Fruit fly (Drosophila melanogaster) whole organism, embryonic: ENCODE measurements around the gene CG4982.

Source experiments
- Abd-B ChIP-seq: fragments of 200-800 bp; sonication (Bioruptor generic); optimal IDR thresholded peaks from 2 replicates; lab custom pipeline; 2018; ENCODE audit warnings: missing biosample characterization, mild to moderate bottlenecking, missing genetic modification characterization, moderate library complexity
- Adf1 ChIP-seq: fragments of 200-800 bp; sonication (Bioruptor generic); IDR thresholded peaks from 2 replicates; pipeline ENCODE4 v1.3.6; 2022; ENCODE audit warnings: missing biosample characterization, missing genetic modification characterization
- Bdp1 ChIP-seq: fragments of 200-800 bp; sonication (Bioruptor generic); optimal IDR thresholded peaks from 3 replicates; lab custom pipeline; 2016; ENCODE audit warnings: missing biosample characterization, missing genetic modification characterization
- Bgb ChIP-seq: fragments of 200-800 bp; sonication (Bioruptor generic); IDR thresholded peaks from 2 replicates; pipeline ENCODE4 v1.3.6; 2022; ENCODE audit warnings: missing biosample characterization, missing genetic modification characterization; ENCODE audit not compliant: partially characterized antibody
- CG11560 ChIP-seq: fragments of 200-800 bp; sonication (Bioruptor generic); IDR thresholded peaks from 3 replicates; pipeline ENCODE4 v1.3.6; 2022; ENCODE audit warnings: missing biosample characterization, missing genetic modification characterization
- CG12769 ChIP-seq: fragments of 200-800 bp; sonication (Bioruptor generic); optimal IDR thresholded peaks from 2 replicates; lab custom pipeline; 2019; ENCODE audit warnings: missing biosample characterization, mild to moderate bottlenecking, missing genetic modification characterization, moderate library complexity
- CG13287 ChIP-seq: fragments of 200-800 bp; sonication (Bioruptor generic); IDR thresholded peaks from 2 replicates; pipeline ENCODE4 v1.3.6; 2022; ENCODE audit warnings: missing biosample characterization, missing genetic modification characterization; ENCODE audit not compliant: partially characterized antibody
- CG13775 ChIP-seq: fragments of 200-800 bp; sonication (Bioruptor generic); optimal IDR thresholded peaks from 3 replicates; lab custom pipeline; 2017; ENCODE audit warnings: missing biosample characterization, mild to moderate bottlenecking, missing genetic modification characterization
- CG14050 ChIP-seq: fragments of 200-800 bp; sonication (Bioruptor generic); IDR thresholded peaks from 3 replicates; pipeline ENCODE4 v1.3.6; 2022; ENCODE audit warnings: missing biosample characterization, missing genetic modification characterization
- CG15696 ChIP-seq: fragments of 200-800 bp; sonication (Bioruptor generic); optimal IDR thresholded peaks from 2 replicates; lab custom pipeline; 2019; ENCODE audit warnings: missing biosample characterization, mild to moderate bottlenecking, missing genetic modification characterization, moderate library complexity
- CG16813 ChIP-seq: fragments of 200-800 bp; sonication (Bioruptor generic); IDR thresholded peaks from 3 replicates; pipeline ENCODE4 v1.3.6; 2022; ENCODE audit warnings: missing biosample characterization, missing genetic modification characterization; ENCODE audit not compliant: partially characterized antibody
- CG16815 ChIP-seq: fragments of 200-800 bp; sonication (Bioruptor generic); optimal IDR thresholded peaks from 3 replicates; lab custom pipeline; 2017; ENCODE audit warnings: missing biosample characterization, mild to moderate bottlenecking, missing genetic modification characterization
- CG17912 ChIP-seq: fragments of 200-800 bp; sonication (Bioruptor generic); optimal IDR thresholded peaks from 2 replicates; lab custom pipeline; 2018; ENCODE audit warnings: missing biosample characterization, mild to moderate bottlenecking, missing genetic modification characterization
- CG18262 ChIP-seq: fragments of 200-800 bp; optimal IDR thresholded peaks from 3 replicates; lab custom pipeline; 2019; ENCODE audit warnings: missing biosample characterization, mild to moderate bottlenecking, missing genetic modification characterization, moderate library complexity
- CG2202 ChIP-seq: fragments of 200-800 bp; sonication (Bioruptor generic); optimal IDR thresholded peaks from 2 replicates; lab custom pipeline; 2018; ENCODE audit warnings: missing biosample characterization, mild to moderate bottlenecking, missing genetic modification characterization
- CG2712 ChIP-seq: fragments of 200-800 bp; optimal IDR thresholded peaks from 3 replicates; lab custom pipeline; 2019; ENCODE audit warnings: missing biosample characterization, mild to moderate bottlenecking, missing genetic modification characterization, moderate library complexity
- CG32532 ChIP-seq: fragments of 200-800 bp; sonication (Bioruptor generic); IDR thresholded peaks from 2 replicates; pipeline ENCODE4 v1.3.6; 2022; ENCODE audit warnings: missing biosample characterization, missing genetic modification characterization
- CG3726 ChIP-seq: fragments of 200-800 bp; sonication (Bioruptor generic); IDR thresholded peaks from 3 replicates; pipeline ENCODE4, ENCODE4 v1.3.6; 2022; ENCODE audit warnings: missing biosample characterization, missing genetic modification characterization
- CG3995 ChIP-seq: fragments of 200-800 bp; sonication (Bioruptor generic); optimal IDR thresholded peaks from 3 replicates; lab custom pipeline; 2016; ENCODE audit warnings: missing biosample characterization, missing genetic modification characterization
- CG6254 ChIP-seq: fragments of 200-800 bp; sonication (Bioruptor generic); optimal IDR thresholded peaks from 3 replicates; lab custom pipeline; 2017; ENCODE audit warnings: mild to moderate bottlenecking, missing biosample characterization, missing genetic modification reagents, missing genetic modification characterization
- CG6272 ChIP-seq: fragments of 200-800 bp; sonication (Bioruptor generic); IDR thresholded peaks from 2 replicates; pipeline ENCODE4 v1.3.6; 2022; ENCODE audit warnings: missing biosample characterization, missing genetic modification characterization
- CG6689 ChIP-seq: fragments of 200-800 bp; sonication (Bioruptor generic); IDR thresholded peaks from 2 replicates; pipeline ENCODE4 v1.3.6; 2022; ENCODE audit warnings: missing biosample characterization, missing genetic modification characterization
- CG8089 ChIP-seq: fragments of 200-800 bp; sonication (Bioruptor generic); optimal IDR thresholded peaks from 3 replicates; lab custom pipeline; 2016; ENCODE audit warnings: missing biosample characterization, missing genetic modification characterization
- CG9876 ChIP-seq: fragments of 200-800 bp; sonication (Bioruptor generic); optimal IDR thresholded peaks from 2 replicates; lab custom pipeline; 2016; ENCODE audit warnings: missing biosample characterization, missing genetic modification characterization
- Dp ChIP-seq: fragments of 200-800 bp; sonication (Bioruptor generic); optimal IDR thresholded peaks from 2 replicates; lab custom pipeline; 2018; ENCODE audit warnings: missing biosample characterization, mild to moderate bottlenecking, missing genetic modification characterization, moderate library complexity
- Fer3 ChIP-seq: fragments of 200-800 bp; sonication (Bioruptor generic); optimal IDR thresholded peaks from 2 replicates; lab custom pipeline; 2018; ENCODE audit warnings: missing biosample characterization, mild to moderate bottlenecking, missing genetic modification characterization, moderate library complexity
- Hand ChIP-seq: fragments of 200-800 bp; sonication (Bioruptor generic); optimal IDR thresholded peaks from 2 replicates; lab custom pipeline; 2017; ENCODE audit warnings: mild to moderate bottlenecking, missing biosample characterization, missing genetic modification reagents, missing genetic modification characterization
- Hmx ChIP-seq: fragments of 200-800 bp; sonication (Bioruptor generic); optimal IDR thresholded peaks from 2 replicates; lab custom pipeline; 2016; ENCODE audit warnings: missing biosample characterization, missing genetic modification characterization
- MBD-R2 ChIP-seq: fragments of 200-800 bp; sonication (Bioruptor generic); IDR thresholded peaks from 2 replicates; pipeline ENCODE4 v1.3.6; 2022; ENCODE audit warnings: missing biosample characterization, missing genetic modification characterization
- Optix ChIP-seq: fragments of 200-800 bp; sonication (Bioruptor generic); IDR thresholded peaks from 3 replicates; pipeline ENCODE4 v1.3.6; 2022; ENCODE audit warnings: missing biosample characterization, missing genetic modification characterization
- Sox100B ChIP-seq: fragments of 200-800 bp; sonication (Bioruptor generic); optimal IDR thresholded peaks from 3 replicates; lab custom pipeline; 2018; ENCODE audit warnings: missing biosample characterization, mild to moderate bottlenecking, missing genetic modification characterization
- Ssrp ChIP-seq: fragments of 200-800 bp; sonication (Bioruptor generic); optimal IDR thresholded peaks from 2 replicates; lab custom pipeline; 2018; ENCODE audit warnings: missing biosample characterization, mild to moderate bottlenecking, missing genetic modification characterization, moderate library complexity
- ato ChIP-seq: fragments of 200-800 bp; sonication (Bioruptor generic); IDR thresholded peaks from 2 replicates; pipeline ENCODE4 v1.3.6; 2022; ENCODE audit warnings: missing biosample characterization, missing genetic modification characterization; ENCODE audit not compliant: partially characterized antibody
- cas ChIP-seq: fragments of 200-800 bp; sonication (Bioruptor generic); IDR thresholded peaks from 2 replicates; pipeline ENCODE4 v1.3.6; 2022; ENCODE audit warnings: missing biosample characterization, missing genetic modification characterization
- dati ChIP-seq: fragments of 200-800 bp; sonication (Bioruptor generic); IDR thresholded peaks from 2 replicates; pipeline ENCODE4 v1.3.6; 2022; ENCODE audit warnings: missing biosample characterization, missing genetic modification characterization
- dimm ChIP-seq: fragments of 200-800 bp; sonication (Bioruptor generic); IDR thresholded peaks from 2 replicates; pipeline ENCODE4 v1.3.6; 2022; ENCODE audit warnings: missing biosample characterization, missing genetic modification characterization
- dmrt99B ChIP-seq: fragments of 200-800 bp; sonication (Bioruptor generic); optimal IDR thresholded peaks from 2 replicates; lab custom pipeline; 2018; ENCODE audit warnings: missing biosample characterization, mild to moderate bottlenecking, missing genetic modification characterization, moderate library complexity
- emc ChIP-seq: fragments of 200-800 bp; sonication (Bioruptor generic); optimal IDR thresholded peaks from 2 replicates; lab custom pipeline; 2016; ENCODE audit warnings: missing biosample characterization, missing genetic modification characterization
- exex ChIP-seq: fragments of 200-800 bp; sonication (Bioruptor generic); optimal IDR thresholded peaks from 4 replicates; lab custom pipeline; 2018; ENCODE audit warnings: missing biosample characterization, mild to moderate bottlenecking, missing genetic modification characterization, moderate library complexity
- fd3F ChIP-seq: fragments of 200-800 bp; sonication (Bioruptor generic); optimal IDR thresholded peaks from 2 replicates; lab custom pipeline; 2018; ENCODE audit warnings: missing biosample characterization, mild to moderate bottlenecking, missing genetic modification characterization, moderate library complexity
- fu2 ChIP-seq: fragments of 200-800 bp; sonication (Bioruptor generic); optimal IDR thresholded peaks from 2 replicates; lab custom pipeline; 2016; ENCODE audit warnings: missing biosample characterization, missing genetic modification characterization
- lmd ChIP-seq: fragments of 200-800 bp; sonication (Bioruptor generic); IDR thresholded peaks from 2 replicates; pipeline ENCODE4 v1.3.6; 2022; ENCODE audit warnings: missing biosample characterization, missing genetic modification characterization
- mam ChIP-seq: fragments of 200-800 bp; sonication (Bioruptor generic); optimal IDR thresholded peaks from 3 replicates; lab custom pipeline; 2016; ENCODE audit warnings: missing biosample characterization, missing genetic modification characterization
- nerfin-1 ChIP-seq: fragments of 200-800 bp; sonication (Bioruptor generic); optimal IDR thresholded peaks from 3 replicates; lab custom pipeline; 2019; ENCODE audit warnings: missing biosample characterization, mild to moderate bottlenecking, missing genetic modification characterization, moderate library complexity
- odd ChIP-seq: fragments of 200-800 bp; sonication (Bioruptor generic); optimal IDR thresholded peaks from 2 replicates; lab custom pipeline; 2017; ENCODE audit warnings: missing biosample characterization, mild to moderate bottlenecking, missing genetic modification characterization
- peb ChIP-seq: fragments of 200-800 bp; sonication (Bioruptor generic); IDR thresholded peaks from 2 replicates; pipeline ENCODE4 v1.3.6; 2022; ENCODE audit warnings: missing biosample characterization, missing genetic modification characterization
- pho ChIP-seq: fragments of 200-800 bp; sonication (Bioruptor generic); optimal IDR thresholded peaks from 2 replicates; lab custom pipeline; 2016; ENCODE audit warnings: missing biosample characterization, missing genetic modification characterization
- ro ChIP-seq: fragments of 200-800 bp; sonication (Bioruptor generic); IDR thresholded peaks from 2 replicates; pipeline ENCODE4 v1.3.6; 2022; ENCODE audit warnings: missing biosample characterization, missing genetic modification characterization
- salm ChIP-seq: fragments of 200-800 bp; sonication (Bioruptor generic); optimal IDR thresholded peaks from 2 replicates; lab custom pipeline; 2018; ENCODE audit warnings: missing biosample characterization, mild to moderate bottlenecking, missing genetic modification characterization
- unc-4 ChIP-seq: fragments of 200-800 bp; sonication (Bioruptor generic); IDR thresholded peaks from 2 replicates; pipeline ENCODE4 v1.3.6; 2022; ENCODE audit warnings: missing biosample characterization, missing genetic modification characterization; ENCODE audit not compliant: partially characterized antibody
- zf30C ChIP-seq: fragments of 200-800 bp; sonication (Bioruptor generic); optimal IDR thresholded peaks from 3 replicates; lab custom pipeline; 2018; ENCODE audit warnings: missing biosample characterization, mild to moderate bottlenecking, missing genetic modification characterization
- zfh1 ChIP-seq: fragments of 200-800 bp; sonication (Bioruptor generic); IDR thresholded peaks from 3 replicates; pipeline ENCODE4 v1.3.6; 2022; ENCODE audit warnings: missing biosample characterization, missing genetic modification characterization

The CG4982 gene

DNA sequence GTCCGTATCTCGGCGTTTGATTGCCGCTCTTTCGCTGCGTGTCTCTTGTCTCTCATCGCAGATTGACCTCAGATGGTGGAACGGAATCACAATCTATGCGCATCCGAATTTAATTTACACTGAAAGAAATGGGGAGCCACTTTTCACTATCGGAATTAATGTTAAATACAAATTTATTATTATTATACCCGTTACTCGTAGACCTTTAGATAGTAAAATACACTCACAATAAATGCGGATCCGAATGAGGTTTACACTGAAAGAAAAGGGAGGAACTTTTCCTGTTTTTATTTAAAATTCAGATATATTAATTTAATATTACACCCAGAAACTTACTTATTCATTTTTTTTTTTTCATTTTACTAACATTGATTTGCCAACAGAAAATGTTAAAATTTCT lies 12.2 kb upstream of the CG4982 start:
- TF ChIP-seq peb (GFP tag; lab: Robert Waterston, UW) (no peak), Optix (GFP tag; lab: Robert Waterston, UW) (no peak), salm (tag; lab: Kevin White, UChicago) (no peak), CG13775 (GFP tag; lab: Kevin White, UChicago) (peak; percentile 11), dmrt99B (tag; lab: Kevin White, UChicago) (peak; percentile 43), CG6272 (GFP tag; lab: Robert Waterston, UW) (no peak), pho (no peak), Dp (GFP tag; lab: Kevin White, UChicago) (no peak), odd (GFP tag; lab: Kevin White, UChicago) (no peak), CG12769 (tag; lab: Kevin White, UChicago) (no peak), fu2 (GFP tag; lab: Kevin White, UChicago) (no peak), ro (GFP tag; lab: Robert Waterston, UW) (no peak), unc-4 (GFP tag; lab: Robert Waterston, UW) (no peak), CG11560 (tag; lab: Robert Waterston, UW) (no peak), Fer3 (tag; lab: Kevin White, UChicago) (no peak), CG8089 (no peak), mam (no peak), fd3F (GFP tag; lab: Kevin White, UChicago) (peak; percentile 36), ato (no peak), dati (no peak), lmd (GFP tag; lab: Robert Waterston, UW) (no peak), cas (GFP tag; lab: Robert Waterston, UW) (no peak), Ssrp (tag; lab: Kevin White, UChicago) (no peak), nerfin-1 (tag; lab: Kevin White, UChicago) (no peak), CG18262 (no peak), CG13287 (GFP tag; lab: Robert Waterston, UW) (no peak), zf30C (GFP tag; lab: Kevin White, UChicago) (no peak), CG3995 (no peak), CG14050 (no peak), Bdp1 (GFP tag; lab: Kevin White, UChicago) (no peak), CG2712 (tag; lab: Kevin White, UChicago) (no peak), CG16813 (GFP tag; lab: Robert Waterston, UW) (no peak), exex (tag; lab: Kevin White, UChicago) (no peak), Hmx (GFP tag; lab: Kevin White, UChicago) (no peak), MBD-R2 (GFP tag; lab: Robert Waterston, UW) (no peak), CG16815 (GFP tag; lab: Kevin White, UChicago) (no peak), Sox100B (GFP tag; lab: Kevin White, UChicago) (no peak), CG3726 (GFP tag; lab: Robert Waterston, UW) (no peak), CG17912 (no peak), CG9876 (GFP tag; lab: Kevin White, UChicago) (no peak), CG6254 (GFP tag; lab: Kevin White, UChicago) (no peak), CG15696 (tag; lab: Kevin White, UChicago) (no peak), emc (GFP tag; lab: Kevin White, UChicago) (no peak), Abd-B (GFP tag; lab: Kevin White, UChicago) (no peak), CG2202 (no peak), dimm (GFP tag; lab: Robert Waterston, UW) (no peak), Adf1 (no peak), Hand (no peak), zfh1 (GFP tag; lab: Robert Waterston, UW) (no peak), CG6689 (GFP tag; lab: Robert Waterston, UW) (no peak), CG32532 (GFP tag; lab: Robert Waterston, UW) (no peak), Bgb (GFP tag; lab: Robert Waterston, UW) (no peak)
